Worm (Caenorhabditis elegans) whole organism, L4/young adult: ENCODE results near the gene srh-148.

Experiments used
- dao-5 ChIP-seq: sonication (generic microtip); optimal IDR thresholded peaks from 2 replicates; lab custom pipeline; 2016; ENCODE audit warnings: missing genotype, missing genetic modification characterization, moderate library complexity, missing compliant biosample characterization
- him-1 ChIP-seq: sonication (generic microtip); optimal IDR thresholded peaks from 2 replicates; lab custom pipeline; 2016; ENCODE audit warnings: missing genotype, missing genetic modification reagents, missing genetic modification characterization, missing compliant biosample characterization

DNA sequence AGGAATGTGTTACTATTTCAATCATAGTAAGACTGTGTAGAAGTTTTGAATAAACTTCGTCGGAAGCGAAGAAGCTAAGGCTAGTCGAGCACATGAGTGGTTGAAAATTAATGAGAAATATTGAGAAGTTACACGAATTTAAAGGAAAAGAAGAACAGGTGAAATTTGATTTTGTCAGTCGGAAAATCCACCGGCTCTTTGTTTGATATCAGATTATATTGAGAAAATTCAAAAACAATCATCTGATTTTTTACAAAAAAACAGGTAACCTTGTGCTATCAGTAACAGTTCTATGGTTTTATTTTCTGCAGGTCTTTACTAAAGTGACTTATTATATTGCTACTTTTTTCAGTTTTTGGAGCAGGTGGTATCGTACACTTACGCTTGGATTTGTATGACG, at the start of gene srh-148:
- no peak for TF ChIP-seq dao-5 (tag; lab: Kevin White, UChicago)
- TF ChIP-seq him-1 = no peak
